Worm (Caenorhabditis elegans) whole organism, L1 larva: ENCODE results near the gene madd-2.
"Not testable (repeated sequence)": the region's sequence is repeated elsewhere in the genome, so short reads cannot be mapped to it uniquely, and the experiment has no call there.

Experiments
- aly-2 ChIP-seq: fragments of 150-350 bp; optimal IDR thresholded peaks from 2 replicates; lab custom pipeline; 2014; ENCODE audit warnings: missing biosample characterization, missing genetic modification characterization
- ama-1 ChIP-seq: fragments of 150-350 bp; optimal IDR thresholded peaks from 2 replicates; lab custom pipeline; 2014
- elt-3 ChIP-seq, 6 experiments: fragments of 150-350 bp in 1 of 6; sonication (generic microtip); optimal IDR thresholded peaks; 2 replicates each; lab custom pipeline; 2017 to 2018; ENCODE audit warnings: missing biosample characterization in 6 of 6, missing genetic modification characterization in 6 of 6, inconsistent platforms in 1 of 6
- fkh-4 ChIP-seq: sonication (generic microtip); optimal IDR thresholded peaks from 2 replicates; lab custom pipeline; 2016; ENCODE audit warnings: missing compliant biosample characterization, missing genetic modification characterization, borderline replicate concordance
- fos-1 ChIP-seq: fragments of 150-350 bp; optimal IDR thresholded peaks from 2 replicates; lab custom pipeline; 2014; ENCODE audit warnings: missing biosample characterization, missing genetic modification characterization
- lin-13 ChIP-seq: fragments of 150-350 bp; optimal IDR thresholded peaks from 2 replicates; lab custom pipeline; 2014; ENCODE audit warnings: missing biosample characterization, missing genetic modification reagents, missing genetic modification characterization
- lsy-2 ChIP-seq, 2 experiments: fragments of 150-350 bp; optimal IDR thresholded peaks; 2 replicates each; lab custom pipeline; 2014; ENCODE audit warnings: missing biosample characterization in 2 of 2, missing genetic modification characterization in 2 of 2
- snpc-4 ChIP-seq: fragments of 150-350 bp; optimal IDR thresholded peaks from 2 replicates; lab custom pipeline; 2014; ENCODE audit warnings: missing biosample characterization, missing genetic modification characterization
- swsn-7 ChIP-seq: sonication (generic microtip); optimal IDR thresholded peaks from 2 replicates; lab custom pipeline; 2016; ENCODE audit warnings: missing genetic modification characterization, missing compliant biosample characterization
- unc-30 ChIP-seq: sonication (generic microtip); optimal IDR thresholded peaks from 2 replicates; lab custom pipeline; 2017; ENCODE audit warnings: missing biosample characterization, missing genetic modification characterization
- unc-62 ChIP-seq: fragments of 150-350 bp; optimal IDR thresholded peaks from 2 replicates; lab custom pipeline; 2014; ENCODE audit warnings: missing biosample characterization, missing genetic modification reagents, missing genetic modification characterization

ce11 chrV:1197064-1197724 is 38.1 kb downstream of the madd-2 start:
- TF ChIP-seq unc-30 (tag; lab: Kevin White, UChicago); aly-2 (tag; lab: Kevin White, UChicago); unc-62; snpc-4 (tag; lab: Kevin White, UChicago); lin-13 (GFP tag; lab: Kevin White, UChicago); fkh-4 (tag; lab: Kevin White, UChicago); elt-3 (tag; optimal IDR thresholded peaks at IDR 0.05; lab: Kevin White, UChicago); fos-1 (tag; lab: Kevin White, UChicago); ama-1 (lab: Kevin White, UChicago): not testable (repeated sequence)
- TF ChIP-seq lsy-2 (tag; optimal IDR thresholded peaks at IDR 0.05; lab: Kevin White, UChicago) (peak; percentile 33 to 60), swsn-7 (peak; percentile 52)
